Worm (Caenorhabditis elegans) whole organism, early embryonic: ENCODE data around the gene ruvb-1.

ENCODE experiments used
- ama-1 ChIP-seq: fragments of 150-350 bp; optimal IDR thresholded peaks from 2 replicates; lab custom pipeline; 2014
- flt-1 ChIP-seq: fragments of 200-800 bp; sonication (Bioruptor generic); IDR thresholded peaks from 2 replicates; pipeline ENCODE4 v1.3.6; 2022; ENCODE audit warnings: missing genetic modification characterization, missing compliant biosample characterization
- hmbx-1 ChIP-seq: sonication (generic microtip); optimal IDR thresholded peaks from 2 replicates; lab custom pipeline; 2016; ENCODE audit warnings: mild to moderate bottlenecking, missing genetic modification characterization, missing compliant biosample characterization

- no peak for TF ChIP-seq flt-1 (GFP tag; lab: Robert Waterston, UW)
- TF ChIP-seq ama-1 (lab: Kevin White, UChicago), result no peak
- no peak for TF ChIP-seq hmbx-1 (tag; lab: Kevin White, UChicago)
These were observed 20.2 kb upstream of the ruvb-1 start, which contains the start of gene K08H10.10 for ce11 chrV:10000760-10001159.
